Fruit fly (Drosophila melanogaster): ENCODE data around the gene CG10431.

DNA sequence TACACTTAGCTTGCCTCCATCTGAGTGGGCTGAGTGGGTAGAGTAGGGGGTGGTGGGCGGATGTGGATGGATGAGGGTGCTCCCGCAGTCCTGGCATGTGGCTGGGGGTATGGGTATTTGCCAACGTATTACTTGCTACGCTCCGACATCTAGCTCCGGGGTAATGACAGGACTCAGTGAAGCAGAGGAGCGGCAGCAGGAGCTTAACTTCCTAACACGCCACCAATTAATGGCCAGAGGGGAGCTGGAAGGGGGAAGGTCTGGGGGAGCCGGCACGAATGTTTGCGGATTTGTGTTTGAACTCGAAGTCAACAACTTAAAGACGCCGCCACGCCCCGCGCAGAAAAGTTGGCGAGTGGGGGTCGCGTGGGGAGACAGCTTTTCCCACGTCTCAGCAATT is 43.8 kb downstream of the CG10431 start:
- no peak for TF ChIP-seq fkh (GFP tag; optimal IDR thresholded peaks at IDR 0.05)
- TF ChIP-seq Gug (GFP tag; IDR thresholded peaks at IDR 0.05) = no peak
- TF ChIP-seq CG9139 (GFP tag; optimal IDR thresholded peaks at IDR 0.05) = no peak
- TF ChIP-seq CG6792 (GFP tag; optimal IDR thresholded peaks at IDR 0.05) = no peak
- TF ChIP-seq Sox102F (GFP tag; optimal IDR thresholded peaks at IDR 0.05) = no peak
- no peak for TF ChIP-seq Hr39 (GFP tag; optimal IDR thresholded peaks at IDR 0.05)
- no peak for TF ChIP-seq Hr38 (GFP tag; optimal IDR thresholded peaks at IDR 0.05)

Data from whole organism, prepupa.